Fruit fly (Drosophila melanogaster) whole organism, embryonic: Measurements from ENCODE around the gene RpL14.

Experiments
- Bgb ChIP-seq: fragments of 200-800 bp; sonication (Bioruptor generic); IDR thresholded peaks from 2 replicates; pipeline ENCODE4 v1.3.6; 2022; ENCODE audit warnings: missing biosample characterization, missing genetic modification characterization; ENCODE audit not compliant: partially characterized antibody
- CG10209 ChIP-seq: fragments of 200-800 bp; sonication (Bioruptor generic); optimal IDR thresholded peaks from 3 replicates; lab custom pipeline; 2017; ENCODE audit warnings: missing biosample characterization, mild to moderate bottlenecking, missing genetic modification characterization, missing genetic modification reagents
- CG11247 ChIP-seq: fragments of 200-800 bp; sonication (Bioruptor generic); IDR thresholded peaks from 2 replicates; pipeline ENCODE4 v1.3.6; 2022; ENCODE audit warnings: missing biosample characterization, missing genetic modification characterization
- CG11695 ChIP-seq: fragments of 200-800 bp; sonication (Bioruptor generic); IDR thresholded peaks from 3 replicates; pipeline ENCODE4 v1.3.6; 2022; ENCODE audit warnings: missing biosample characterization, missing genetic modification characterization
- CG12071 ChIP-seq: fragments of 200-800 bp; sonication (Bioruptor generic); optimal IDR thresholded peaks from 3 replicates; lab custom pipeline; 2018; ENCODE audit warnings: missing biosample characterization, mild to moderate bottlenecking, missing genetic modification characterization
- CG12155 ChIP-seq: fragments of 200-800 bp; sonication (Bioruptor generic); optimal IDR thresholded peaks from 3 replicates; lab custom pipeline; 2016; ENCODE audit warnings: missing biosample characterization, missing genetic modification characterization
- CG14441 ChIP-seq: fragments of 200-800 bp; sonication (Bioruptor generic); IDR thresholded peaks from 2 replicates; pipeline ENCODE4 v1.3.6; 2022; ENCODE audit warnings: missing biosample characterization, missing genetic modification characterization
- CG14860 ChIP-seq: fragments of 200-800 bp; sonication (Bioruptor generic); IDR thresholded peaks from 3 replicates; pipeline ENCODE4 v1.3.6; 2022; ENCODE audit warnings: missing biosample characterization, missing genetic modification characterization; ENCODE audit not compliant: partially characterized antibody
- CG15269 ChIP-seq: fragments of 200-800 bp; sonication (Bioruptor generic); optimal IDR thresholded peaks from 2 replicates; lab custom pipeline; 2018; ENCODE audit warnings: missing biosample characterization, mild to moderate bottlenecking, missing genetic modification characterization, moderate library complexity
- CG16813 ChIP-seq: fragments of 200-800 bp; sonication (Bioruptor generic); IDR thresholded peaks from 3 replicates; pipeline ENCODE4 v1.3.6; 2022; ENCODE audit warnings: missing biosample characterization, missing genetic modification characterization; ENCODE audit not compliant: partially characterized antibody
- CG30403 ChIP-seq: fragments of 200-800 bp; sonication (Bioruptor generic); optimal IDR thresholded peaks from 3 replicates; lab custom pipeline; 2016; ENCODE audit warnings: missing biosample characterization, missing genetic modification characterization
- CG30431 ChIP-seq: fragments of 200-800 bp; sonication (Bioruptor generic); optimal IDR thresholded peaks from 2 replicates; lab custom pipeline; 2017; ENCODE audit warnings: missing biosample characterization, missing genetic modification characterization
- CG31441 ChIP-seq: fragments of 200-800 bp; sonication (Bioruptor generic); IDR thresholded peaks from 2 replicates; pipeline ENCODE4 v1.3.6; 2022; ENCODE audit warnings: missing biosample characterization, missing genetic modification characterization
- CG3847 ChIP-seq: fragments of 200-800 bp; sonication (Bioruptor generic); IDR thresholded peaks from 2 replicates; pipeline ENCODE4 v1.3.6; 2022; ENCODE audit warnings: missing biosample characterization, missing genetic modification characterization
- CG4854 ChIP-seq: fragments of 200-800 bp; sonication (Bioruptor generic); optimal IDR thresholded peaks from 2 replicates; lab custom pipeline; 2016; ENCODE audit warnings: missing biosample characterization, missing genetic modification characterization, inconsistent platforms
- CG5245 ChIP-seq: fragments of 200-800 bp; sonication (Bioruptor generic); optimal IDR thresholded peaks from 3 replicates; lab custom pipeline; 2016; ENCODE audit warnings: missing biosample characterization, missing genetic modification characterization
- CTCF ChIP-seq: fragments of 200-800 bp; sonication (Bioruptor generic); optimal IDR thresholded peaks from 2 replicates; lab custom pipeline; 2017; ENCODE audit warnings: missing biosample characterization, mild to moderate bottlenecking, missing genetic modification characterization, moderate library complexity
- Camta ChIP-seq: fragments of 200-800 bp; sonication (Bioruptor generic); optimal IDR thresholded peaks from 2 replicates; lab custom pipeline; 2016; ENCODE audit warnings: missing biosample characterization, missing genetic modification characterization
- Elba2 ChIP-seq: fragments of 200-800 bp; sonication (Bioruptor generic); optimal IDR thresholded peaks from 3 replicates; lab custom pipeline; 2016; ENCODE audit warnings: missing biosample characterization, missing genetic modification characterization
- Ets97D ChIP-seq: fragments of 200-800 bp; sonication (Bioruptor generic); optimal IDR thresholded peaks from 3 replicates; lab custom pipeline; 2016; ENCODE audit warnings: missing biosample characterization, missing genetic modification characterization
- Fer1 ChIP-seq: fragments of 200-800 bp; sonication (Bioruptor generic); optimal IDR thresholded peaks from 2 replicates; lab custom pipeline; 2017; ENCODE audit warnings: missing biosample characterization, mild to moderate bottlenecking, missing genetic modification characterization
- Gsc ChIP-seq: fragments of 200-800 bp; sonication (Bioruptor generic); IDR thresholded peaks from 2 replicates; pipeline ENCODE4 v1.3.6; 2022; ENCODE audit warnings: missing biosample characterization, missing genetic modification characterization
- Gug ChIP-seq: fragments of 200-800 bp; sonication (Bioruptor generic); IDR thresholded peaks from 4 replicates; pipeline ENCODE4 v1.3.6; 2022; ENCODE audit warnings: missing biosample characterization, missing genetic modification characterization
- H15 ChIP-seq: fragments of 200-800 bp; sonication (Bioruptor generic); IDR thresholded peaks from 3 replicates; pipeline ENCODE4 v1.3.6; 2022; ENCODE audit warnings: missing biosample characterization, missing genetic modification characterization
- HLHmδ ChIP-seq: fragments of 200-800 bp; sonication (Bioruptor generic); optimal IDR thresholded peaks from 2 replicates; lab custom pipeline; 2018; ENCODE audit warnings: missing biosample characterization, mild to moderate bottlenecking, missing genetic modification characterization, moderate library complexity
- Hmr ChIP-seq: fragments of 200-800 bp; sonication (Bioruptor generic); optimal IDR thresholded peaks from 3 replicates; lab custom pipeline; 2017; ENCODE audit warnings: mild to moderate bottlenecking, missing biosample characterization, missing genetic modification reagents, missing genetic modification characterization
- Hr3 ChIP-seq: fragments of 200-800 bp; sonication (Bioruptor generic); optimal IDR thresholded peaks from 3 replicates; lab custom pipeline; 2016; ENCODE audit warnings: missing biosample characterization, missing genetic modification characterization
- Mes4 ChIP-seq: fragments of 200-800 bp; sonication (Bioruptor generic); optimal IDR thresholded peaks from 2 replicates; lab custom pipeline; 2016; ENCODE audit warnings: missing biosample characterization, missing genetic modification characterization
- NFAT ChIP-seq: fragments of 200-800 bp; sonication (Bioruptor generic); IDR thresholded peaks from 2 replicates; pipeline ENCODE4 v1.3.6; 2022; ENCODE audit warnings: missing biosample characterization, missing genetic modification characterization
- Nf-YB ChIP-seq: fragments of 200-800 bp; sonication (Bioruptor generic); optimal IDR thresholded peaks from 3 replicates; lab custom pipeline; 2019; ENCODE audit warnings: missing biosample characterization, mild to moderate bottlenecking, missing genetic modification characterization, moderate library complexity
- Optix ChIP-seq: fragments of 200-800 bp; sonication (Bioruptor generic); IDR thresholded peaks from 3 replicates; pipeline ENCODE4 v1.3.6; 2022; ENCODE audit warnings: missing biosample characterization, missing genetic modification characterization
- Xbp1 ChIP-seq: fragments of 200-800 bp; sonication (Bioruptor generic); optimal IDR thresholded peaks from 3 replicates; lab custom pipeline; 2016; ENCODE audit warnings: missing biosample characterization, mild to moderate bottlenecking, missing genetic modification characterization
- Xrp1 ChIP-seq: fragments of 200-800 bp; sonication (Bioruptor generic); IDR thresholded peaks from 2 replicates; pipeline ENCODE4 v1.3.6; 2022; ENCODE audit warnings: missing biosample characterization, missing genetic modification characterization
- crp ChIP-seq, 2 experiments: fragments of 200-800 bp; sonication (Bioruptor generic); optimal IDR thresholded peaks; 2 replicates in 1 of 2; 3 replicates in 1 of 2; lab custom pipeline; 2017; ENCODE audit warnings: missing biosample characterization in 2 of 2, missing genetic modification characterization in 2 of 2, mild to moderate bottlenecking in 1 of 2, moderate library complexity in 1 of 2
- en ChIP-seq: fragments of 200-800 bp; sonication (Bioruptor generic); optimal IDR thresholded peaks from 2 replicates; lab custom pipeline; 2016; ENCODE audit warnings: missing biosample characterization, missing genetic modification characterization
- eve ChIP-seq, 2 experiments: fragments of >200 bp; optimal IDR thresholded peaks; 2 replicates each; lab custom pipeline; 2017; ENCODE audit warnings: missing biosample characterization in 2 of 2, missing genetic modification characterization in 2 of 2
- ewg ChIP-seq: fragments of 200-800 bp; sonication (Bioruptor generic); optimal IDR thresholded peaks from 3 replicates; lab custom pipeline; 2017; ENCODE audit warnings: mild to moderate bottlenecking, missing biosample characterization, missing genetic modification reagents, missing genetic modification characterization
- grn ChIP-seq: fragments of 200-800 bp; sonication (Bioruptor generic); optimal IDR thresholded peaks from 3 replicates; lab custom pipeline; 2017; ENCODE audit warnings: missing biosample characterization, missing genetic modification characterization
- hbn ChIP-seq: fragments of 200-800 bp; sonication (Bioruptor generic); IDR thresholded peaks from 2 replicates; pipeline ENCODE4 v1.3.6; 2022; ENCODE audit warnings: missing biosample characterization, missing genetic modification characterization; ENCODE audit not compliant: partially characterized antibody
- her ChIP-seq: fragments of 200-800 bp; sonication (Bioruptor generic); optimal IDR thresholded peaks from 2 replicates; lab custom pipeline; 2016; ENCODE audit warnings: missing biosample characterization, missing genetic modification characterization
- hth ChIP-seq: fragments of >200 bp; optimal IDR thresholded peaks from 2 replicates; lab custom pipeline; 2017; ENCODE audit warnings: inconsistent platforms
- jigr1 ChIP-seq: fragments of 200-800 bp; sonication (Bioruptor generic); IDR thresholded peaks from 3 replicates; pipeline ENCODE4 v1.3.6; 2022; ENCODE audit warnings: missing biosample characterization, missing genetic modification characterization
- kay ChIP-seq: fragments of 200-800 bp; sonication (Bioruptor generic); optimal IDR thresholded peaks from 2 replicates; lab custom pipeline; 2016; ENCODE audit warnings: missing biosample characterization, missing genetic modification characterization
- ken ChIP-seq: fragments of 200-800 bp; sonication (Bioruptor generic); IDR thresholded peaks from 3 replicates; pipeline ENCODE4 v1.3.6; 2022; ENCODE audit warnings: missing biosample characterization, missing genetic modification characterization
- klu ChIP-seq: fragments of 200-800 bp; sonication (Bioruptor generic); IDR thresholded peaks from 2 replicates; pipeline ENCODE4 v1.3.6; 2022; ENCODE audit warnings: missing biosample characterization, missing genetic modification characterization
- knrl ChIP-seq: fragments of 200-800 bp; sonication (Bioruptor generic); IDR thresholded peaks from 3 replicates; pipeline ENCODE4 v1.3.6; 2022; ENCODE audit warnings: missing biosample characterization, missing genetic modification characterization; ENCODE audit not compliant: partially characterized antibody
- lilli ChIP-seq: fragments of 200-800 bp; sonication (Bioruptor generic); optimal IDR thresholded peaks from 3 replicates; lab custom pipeline; 2016; ENCODE audit warnings: missing biosample characterization, missing genetic modification characterization
- maf-S ChIP-seq: fragments of 200-800 bp; sonication (Bioruptor generic); optimal IDR thresholded peaks from 2 replicates; lab custom pipeline; 2016; ENCODE audit warnings: missing biosample characterization, missing genetic modification characterization
- p53 ChIP-seq: fragments of 200-800 bp; sonication (Bioruptor generic); optimal IDR thresholded peaks from 2 replicates; lab custom pipeline; 2016; ENCODE audit warnings: missing biosample characterization, missing genetic modification characterization
- pho ChIP-seq: fragments of 200-800 bp; sonication (Bioruptor generic); optimal IDR thresholded peaks from 2 replicates; lab custom pipeline; 2016; ENCODE audit warnings: missing biosample characterization, missing genetic modification characterization
- sob ChIP-seq: fragments of 200-800 bp; sonication (Bioruptor generic); IDR thresholded peaks from 2 replicates; pipeline ENCODE4 v1.3.6; 2022; ENCODE audit warnings: missing biosample characterization, missing genetic modification characterization
- wek ChIP-seq: fragments of 200-800 bp; sonication (Bioruptor generic); optimal IDR thresholded peaks from 3 replicates; lab custom pipeline; 2018; ENCODE audit warnings: missing biosample characterization, mild to moderate bottlenecking, missing genetic modification characterization, moderate library complexity
- z ChIP-seq: fragments of 200-800 bp; sonication (Bioruptor generic); IDR thresholded peaks from 3 replicates; pipeline ENCODE4 v1.3.6; 2022; ENCODE audit warnings: missing biosample characterization, missing genetic modification characterization

The RpL14 gene

DNA sequence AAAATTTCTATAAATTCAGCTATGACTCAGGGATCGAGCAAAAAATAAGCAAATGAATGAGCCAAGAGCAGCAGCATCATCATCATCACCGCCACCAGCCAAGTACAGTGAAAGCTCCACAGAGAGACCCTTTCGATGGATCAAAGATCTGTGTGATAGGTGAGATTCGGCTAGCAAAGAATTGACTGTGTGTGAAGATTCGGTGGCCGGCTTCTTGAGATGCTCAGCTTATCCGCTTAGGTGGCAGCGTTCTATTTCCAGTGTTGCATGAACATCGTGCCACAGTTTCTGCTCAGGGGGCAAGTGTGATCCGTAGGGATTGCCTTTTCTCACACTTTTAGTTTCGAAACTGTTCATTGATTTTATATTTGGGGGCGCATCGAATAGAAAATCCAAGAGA is 47.7 kb upstream of the RpL14 start (continued):
- TF ChIP-seq CG16813 (GFP tag; lab: Robert Waterston, UW) (no peak), z (GFP tag; lab: Robert Waterston, UW) (0 out of 3 replicates have a peak, but pooled peaks have one; percentile 23), klu (GFP tag; lab: Robert Waterston, UW) (no peak), CG14860 (GFP tag; lab: Robert Waterston, UW) (no peak), CG11695 (GFP tag; lab: Robert Waterston, UW) (no peak), Hr3 (GFP tag; lab: Kevin White, UChicago) (no peak), CTCF (GFP tag; lab: Kevin White, UChicago) (no peak), CG30403 (no peak), en (GFP tag; lab: Kevin White, UChicago) (no peak), Xrp1 (GFP tag; lab: Robert Waterston, UW) (no peak), ken (no peak), CG30431 (GFP tag; lab: Kevin White, UChicago) (no peak), Camta (GFP tag; lab: Kevin White, UChicago) (no peak), sob (no peak), Gug (GFP tag; lab: Robert Waterston, UW) (peak; percentile 42; the same call in 2 of the 4 replicates), CG31441 (GFP tag; lab: Robert Waterston, UW) (no peak), Mes4 (GFP tag; lab: Kevin White, UChicago) (no peak), Hmr (GFP tag; lab: Kevin White, UChicago) (no peak), crp (GFP tag; optimal IDR thresholded peaks at IDR 0.05; lab: Kevin White, UChicago) (no peak), CG10209 (GFP tag; lab: Kevin White, UChicago) (no peak), knrl (GFP tag; lab: Robert Waterston, UW) (no peak), eve (GFP tag; optimal IDR thresholded peaks at IDR 0.05; lab: Kevin White, UChicago) (no peak), ewg (GFP tag; lab: Kevin White, UChicago) (no peak), CG5245 (GFP tag; lab: Kevin White, UChicago) (no peak), CG11247 (GFP tag; lab: Robert Waterston, UW) (no peak), lilli (GFP tag; lab: Kevin White, UChicago) (no peak), CG3847 (GFP tag; lab: Robert Waterston, UW) (no peak), pho (no peak), hbn (GFP tag; lab: Robert Waterston, UW) (no peak), Optix (GFP tag; lab: Robert Waterston, UW) (no peak), Fer1 (no peak), Xbp1 (GFP tag; lab: Kevin White, UChicago) (no peak), grn (GFP tag; lab: Kevin White, UChicago) (no peak), p53 (GFP tag; lab: Kevin White, UChicago) (no peak), H15 (GFP tag; lab: Robert Waterston, UW) (no peak), Ets97D (no peak), CG4854 (GFP tag; lab: Kevin White, UChicago) (no peak), Bgb (GFP tag; lab: Robert Waterston, UW) (no peak), NFAT (GFP tag; lab: Robert Waterston, UW) (0 out of 2 replicates have a peak, but pooled peaks have one; percentile 46), CG15269 (tag; lab: Kevin White, UChicago) (peak; percentile 3), Nf-YB (no peak), wek (GFP tag; lab: Kevin White, UChicago) (no peak), kay (GFP tag; lab: Kevin White, UChicago) (no peak), Elba2 (GFP tag; lab: Kevin White, UChicago) (no peak), HLHmδ (GFP tag; lab: Kevin White, UChicago) (no peak), CG14441 (GFP tag; lab: Robert Waterston, UW) (no peak), maf-S (no peak), CG12071 (GFP tag; lab: Kevin White, UChicago) (no peak), hth (no peak), her (GFP tag; lab: Kevin White, UChicago) (peak; percentile 13), Gsc (no peak), jigr1 (no peak), CG12155 (GFP tag; lab: Kevin White, UChicago) (no peak)
